Worm (Caenorhabditis elegans): ENCODE measurements around the gene F09C6.11.

ce11 chrV:16880679-16881078 lies 1.4 kb downstream of the F09C6.11 start, which contains the start of gene F09C6.14:
- TF ChIP-seq ceh-63 (GFP tag; optimal IDR thresholded peaks at IDR 0.05), result no peak
- no peak for TF ChIP-seq ceh-82 (tag; optimal IDR thresholded peaks at IDR 0.05)
- TF ChIP-seq fos-1 (tag; optimal IDR thresholded peaks at IDR 0.05), result no peak
- TF ChIP-seq ztf-11 (tag; optimal IDR thresholded peaks at IDR 0.05), result no peak
- TF ChIP-seq C16A3.4 (tag; optimal IDR thresholded peaks at IDR 0.05), result no peak
- no peak for TF ChIP-seq jun-1 (tag; optimal IDR thresholded peaks at IDR 0.05)
- TF ChIP-seq skn-1 (tag; optimal IDR thresholded peaks at IDR 0.05), result no peak
- TF ChIP-seq nhr-90 (tag; optimal IDR thresholded peaks at IDR 0.05; ENCODE audit: poor library complexity), result no peak
